Worm (Caenorhabditis elegans) whole organism, young adult: ENCODE data around the gene bud-31.

Experiments
- B0035.1 ChIP-seq: sonication (generic microtip); optimal IDR thresholded peaks from 2 replicates; lab custom pipeline; 2016; ENCODE audit warnings: missing genetic modification characterization, mild to moderate bottlenecking, missing compliant biosample characterization, missing genotype, missing genetic modification reagents
- B0336.3 ChIP-seq: fragments of 200-800 bp; sonication (Bioruptor generic); IDR thresholded peaks from 2 replicates; pipeline ENCODE4 v1.3.6; 2022; ENCODE audit warnings: missing genetic modification characterization, missing compliant biosample characterization
- C17E4.6 ChIP-seq: fragments of 200-800 bp; sonication (Bioruptor generic); IDR thresholded peaks from 2 replicates; pipeline ENCODE4 v1.3.6; 2022; ENCODE audit warnings: missing genetic modification reagents, missing genetic modification characterization, missing compliant biosample characterization
- D2030.7 ChIP-seq: fragments of 200-800 bp; sonication (Bioruptor generic); IDR thresholded peaks from 2 replicates; pipeline ENCODE4 v1.3.6; 2022; ENCODE audit warnings: missing genetic modification reagents, missing genetic modification characterization, missing compliant biosample characterization
- F10E7.11 ChIP-seq: sonication (generic microtip); optimal IDR thresholded peaks from 2 replicates; lab custom pipeline; 2017; ENCODE audit warnings: mild to moderate bottlenecking, missing genetic modification characterization, moderate library complexity, missing compliant biosample characterization
- F22D6.2 ChIP-seq: sonication (generic microtip); optimal IDR thresholded peaks from 2 replicates; lab custom pipeline; 2016; ENCODE audit warnings: mild to moderate bottlenecking, missing genetic modification characterization, missing compliant biosample characterization
- F33H1.4 ChIP-seq: fragments of 200-800 bp; sonication (Bioruptor generic); IDR thresholded peaks from 2 replicates; pipeline ENCODE4 v1.3.6; 2022; ENCODE audit warnings: missing genetic modification reagents, missing genetic modification characterization, missing compliant biosample characterization
- F39B2.1 ChIP-seq: fragments of 200-800 bp; sonication (Bioruptor generic); IDR thresholded peaks from 2 replicates; pipeline ENCODE4 v1.3.6; 2022; ENCODE audit warnings: missing genetic modification reagents, missing genetic modification characterization, missing compliant biosample characterization
- F57C9.4 ChIP-seq: sonication (generic microtip); optimal IDR thresholded peaks from 2 replicates; lab custom pipeline; 2017; ENCODE audit warnings: mild to moderate bottlenecking, missing genetic modification characterization, missing compliant biosample characterization
- K12H6.12 ChIP-seq: fragments of 200-800 bp; sonication (Bioruptor generic); optimal IDR thresholded peaks from 2 replicates; lab custom pipeline; 2018; ENCODE audit warnings: mild to moderate bottlenecking, missing genetic modification characterization, missing compliant biosample characterization
- Y79H2A.3 ChIP-seq: fragments of 200-800 bp; sonication (Bioruptor generic); conservative IDR thresholded peaks from 2 replicates; pipeline ENCODE4 v1.3.6; 2022; ENCODE audit warnings: missing genetic modification reagents, missing genetic modification characterization, missing compliant biosample characterization
- Y95B8A.8 ChIP-seq: fragments of 200-800 bp; sonication (Bioruptor generic); IDR thresholded peaks from 2 replicates; pipeline ENCODE4 v1.3.6; 2022; ENCODE audit warnings: missing genetic modification reagents, missing genetic modification characterization, missing compliant biosample characterization
- ZK185.1 ChIP-seq: sonication (generic microtip); optimal IDR thresholded peaks from 2 replicates; lab custom pipeline; 2016; ENCODE audit warnings: mild to moderate bottlenecking, missing genetic modification characterization, missing compliant biosample characterization; ENCODE audit not compliant: poor library complexity, severe bottlenecking
- ama-1 ChIP-seq, 3 experiments: fragments of 150-350 bp in 1 of 3; sonication (generic microtip) in 2 of 3; optimal IDR thresholded peaks; 2 replicates each; lab custom pipeline; 2014 to 2018; ENCODE audit warnings: missing biosample characterization in 2 of 3, missing genetic modification characterization in 2 of 3, missing genetic modification reagents in 2 of 3
- athp-1 ChIP-seq: sonication (generic microtip); optimal IDR thresholded peaks from 2 replicates; lab custom pipeline; 2017; ENCODE audit warnings: mild to moderate bottlenecking, missing genetic modification characterization, missing compliant biosample characterization
- bed-2 ChIP-seq: fragments of 200-800 bp; sonication (Bioruptor generic); IDR thresholded peaks from 2 replicates; pipeline ENCODE4 v1.3.6; 2022; ENCODE audit warnings: missing genetic modification reagents, missing genetic modification characterization, missing compliant biosample characterization
- ccch-3 ChIP-seq: fragments of 200-800 bp; sonication (Bioruptor generic); optimal IDR thresholded peaks from 2 replicates; lab custom pipeline; 2018; ENCODE audit warnings: mild to moderate bottlenecking, missing genetic modification characterization, missing compliant biosample characterization
- ceh-79 ChIP-seq: sonication (generic microtip); optimal IDR thresholded peaks from 2 replicates; lab custom pipeline; 2017; ENCODE audit warnings: mild to moderate bottlenecking, missing genetic modification characterization, missing compliant biosample characterization
- dpff-1 ChIP-seq: sonication (generic microtip); optimal IDR thresholded peaks from 2 replicates; lab custom pipeline; 2017; ENCODE audit warnings: mild to moderate bottlenecking, missing genetic modification characterization, missing compliant biosample characterization
- dpl-1 ChIP-seq: fragments of 150-350 bp; optimal IDR thresholded peaks from 2 replicates; lab custom pipeline; 2014; ENCODE audit warnings: missing biosample characterization, missing genetic modification reagents, missing genetic modification characterization
- efl-1 ChIP-seq: fragments of 150-350 bp; optimal IDR thresholded peaks from 2 replicates; lab custom pipeline; 2014; ENCODE audit warnings: missing biosample characterization, missing genetic modification reagents, missing genetic modification characterization
- hlh-26 ChIP-seq: fragments of 200-800 bp; sonication (Bioruptor generic); conservative IDR thresholded peaks from 2 replicates; pipeline ENCODE4 v1.3.6; 2022; ENCODE audit warnings: missing genetic modification reagents, missing genetic modification characterization, missing compliant biosample characterization
- hmg-1.2 ChIP-seq: fragments of 200-800 bp; sonication (Bioruptor generic); IDR thresholded peaks from 2 replicates; pipeline ENCODE4 v1.3.6; 2022; ENCODE audit warnings: missing genetic modification reagents, missing genetic modification characterization, missing compliant biosample characterization
- hrde-1 ChIP-seq: sonication (generic microtip); optimal IDR thresholded peaks from 2 replicates; lab custom pipeline; 2016; ENCODE audit warnings: missing genetic modification characterization, mild to moderate bottlenecking, missing compliant biosample characterization, moderate library complexity, missing genotype, missing genetic modification reagents, borderline replicate concordance
- lin-26 ChIP-seq: fragments of 200-800 bp; sonication (Bioruptor generic); IDR thresholded peaks from 2 replicates; pipeline ENCODE4 v1.3.6; 2022; ENCODE audit warnings: missing genetic modification reagents, missing genetic modification characterization, missing compliant biosample characterization
- lin-54 ChIP-seq: fragments of 200-800 bp; sonication (Bioruptor generic); optimal IDR thresholded peaks from 2 replicates; lab custom pipeline; 2018; ENCODE audit warnings: mild to moderate bottlenecking, missing genetic modification characterization, missing compliant biosample characterization
- lsy-27 ChIP-seq: sonication (generic microtip); optimal IDR thresholded peaks from 2 replicates; lab custom pipeline; 2017; ENCODE audit warnings: missing genetic modification characterization, mild to moderate bottlenecking, missing compliant biosample characterization, antibody characterized with exemption, missing genotype, borderline replicate concordance; ENCODE audit not compliant: insufficient read depth
- madf-6 ChIP-seq: fragments of 200-800 bp; sonication (Bioruptor generic); IDR thresholded peaks from 2 replicates; pipeline ENCODE4 v1.3.6; 2022; ENCODE audit warnings: missing genetic modification reagents, missing genetic modification characterization, missing compliant biosample characterization
- madf-8 ChIP-seq: fragments of 200-800 bp; sonication (Bioruptor generic); conservative IDR thresholded peaks from 2 replicates; pipeline ENCODE4 v1.3.6; 2022; ENCODE audit warnings: missing genetic modification reagents, missing genetic modification characterization, missing compliant biosample characterization
- mcd-1 ChIP-seq: fragments of 200-800 bp; sonication (Bioruptor generic); IDR thresholded peaks from 2 replicates; pipeline ENCODE4 v1.3.6; 2022; ENCODE audit warnings: missing genetic modification reagents, missing genetic modification characterization, missing compliant biosample characterization
- mxl-1 ChIP-seq: sonication (generic microtip); optimal IDR thresholded peaks from 2 replicates; lab custom pipeline; 2016; ENCODE audit warnings: missing genetic modification characterization, missing compliant biosample characterization
- nfyb-1 ChIP-seq: fragments of 200-800 bp; sonication (Bioruptor generic); IDR thresholded peaks from 2 replicates; pipeline ENCODE4 v1.3.6; 2022; ENCODE audit warnings: missing genetic modification reagents, missing genetic modification characterization, missing compliant biosample characterization
- nhr-80 ChIP-seq: sonication (generic microtip); optimal IDR thresholded peaks from 2 replicates; lab custom pipeline; 2016; ENCODE audit warnings: missing genetic modification characterization, missing compliant biosample characterization
- pbrm-1 ChIP-seq: fragments of 200-800 bp; sonication (Bioruptor generic); IDR thresholded peaks from 2 replicates; pipeline ENCODE4 v1.3.6; 2022; ENCODE audit warnings: missing genetic modification reagents, missing genetic modification characterization, missing compliant biosample characterization
- sdz-38 ChIP-seq: sonication (generic microtip); optimal IDR thresholded peaks from 2 replicates; lab custom pipeline; 2016; ENCODE audit warnings: missing genotype, missing genetic modification characterization, missing compliant biosample characterization
- snpc-1.1 ChIP-seq: sonication (generic microtip); optimal IDR thresholded peaks from 2 replicates; lab custom pipeline; 2017; ENCODE audit warnings: missing genetic modification characterization, mild to moderate bottlenecking, missing compliant biosample characterization, antibody characterized with exemption, moderate library complexity, missing genotype, missing genetic modification reagents; ENCODE audit not compliant: insufficient read depth
- somi-1 ChIP-seq: fragments of 200-800 bp; sonication (Bioruptor generic); optimal IDR thresholded peaks from 2 replicates; lab custom pipeline; 2018; ENCODE audit warnings: mild to moderate bottlenecking, missing genetic modification characterization, missing compliant biosample characterization
- sptf-2 ChIP-seq: fragments of 200-800 bp; sonication (Bioruptor generic); optimal IDR thresholded peaks from 2 replicates; lab custom pipeline; 2018; ENCODE audit warnings: mild to moderate bottlenecking, missing genetic modification characterization, missing compliant biosample characterization
- tlf-1 ChIP-seq: fragments of 200-800 bp; sonication (Bioruptor generic); optimal IDR thresholded peaks from 2 replicates; lab custom pipeline; 2018; ENCODE audit warnings: mild to moderate bottlenecking, missing genetic modification characterization, missing compliant biosample characterization
- unc-130 ChIP-seq: sonication (generic microtip); optimal IDR thresholded peaks from 2 replicates; lab custom pipeline; 2016; ENCODE audit warnings: missing genetic modification reagents, missing genetic modification characterization, missing compliant biosample characterization
- zim-3 ChIP-seq: sonication (generic microtip); optimal IDR thresholded peaks from 2 replicates; lab custom pipeline; 2017; ENCODE audit warnings: mild to moderate bottlenecking, missing genetic modification characterization, moderate library complexity, missing compliant biosample characterization
- ztf-18 ChIP-seq: sonication (generic microtip); optimal IDR thresholded peaks from 2 replicates; lab custom pipeline; 2016; ENCODE audit warnings: missing genotype, mild to moderate bottlenecking, missing genetic modification characterization, missing compliant biosample characterization
- ztf-22 ChIP-seq: fragments of 200-800 bp; sonication (Bioruptor generic); optimal IDR thresholded peaks from 2 replicates; lab custom pipeline; 2018; ENCODE audit warnings: mild to moderate bottlenecking, missing genetic modification characterization, moderate library complexity, missing compliant biosample characterization
- ztf-26 ChIP-seq: sonication (generic microtip); optimal IDR thresholded peaks from 2 replicates; lab custom pipeline; 2017; ENCODE audit warnings: missing genetic modification characterization, missing compliant biosample characterization
- ztf-28 ChIP-seq: fragments of 200-800 bp; sonication (Bioruptor generic); IDR thresholded peaks from 2 replicates; pipeline ENCODE4 v1.3.6; 2022; ENCODE audit warnings: missing genetic modification reagents, missing genetic modification characterization, missing compliant biosample characterization
- ztf-6 ChIP-seq: fragments of 200-800 bp; sonication (Bioruptor generic); IDR thresholded peaks from 2 replicates; pipeline ENCODE4 v1.3.6; 2022; ENCODE audit warnings: missing genetic modification reagents, missing genetic modification characterization, missing compliant biosample characterization

Gene bud-31

DNA sequence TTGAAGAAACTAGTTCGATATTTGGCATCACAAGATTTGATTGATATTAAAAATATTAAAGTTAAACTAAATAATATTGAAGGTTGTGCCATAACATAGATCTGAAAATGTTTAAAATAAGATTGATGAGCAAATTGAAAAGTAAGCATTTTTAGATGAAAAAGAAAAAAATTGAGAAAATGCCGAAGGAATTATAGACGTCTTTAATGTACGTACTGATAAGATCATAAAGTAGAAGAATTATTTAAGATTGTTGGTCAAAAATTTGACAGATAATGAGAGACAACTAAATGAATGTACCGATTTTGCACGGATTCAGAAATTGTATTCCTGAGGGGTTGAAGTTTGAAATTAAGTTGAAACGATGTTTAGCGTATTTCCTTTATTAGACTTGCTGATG lies 23.9 kb upstream of the bud-31 start, which contains the start of gene ncx-7:
Gene ncx-7, minus strand, starts transcription at position 101 of the 400 bp plus-strand sequence.
- TF ChIP-seq nhr-80 (tag; lab: Kevin White, UChicago): peak; percentile 33
- TF ChIP-seq F57C9.4 (tag; lab: Kevin White, UChicago): no peak
- TF ChIP-seq, all 124 proteins: peak for 1

DNA sequence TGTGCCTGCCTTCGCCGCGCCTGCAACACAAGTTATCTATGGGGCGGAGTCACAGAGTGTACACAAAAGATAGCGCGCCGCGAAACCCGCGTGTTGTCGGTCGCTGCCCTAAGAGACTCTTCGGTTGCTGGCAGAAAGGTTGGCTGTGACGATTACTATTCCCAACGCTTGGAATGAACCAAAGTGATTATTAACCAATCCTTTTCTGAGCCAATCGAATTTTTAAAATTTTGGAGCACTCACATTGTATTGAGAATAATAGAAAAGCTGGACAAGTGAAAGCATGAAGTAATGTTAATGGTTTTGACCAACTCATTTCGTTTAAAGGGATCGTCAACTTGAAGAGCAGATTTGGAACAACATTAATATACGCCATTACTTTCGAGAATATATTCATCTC lies 20.9 kb upstream of the bud-31 start:
- TF ChIP-seq snpc-1.1 (tag; lab: Kevin White, UChicago) (peak; percentile 99), unc-130 (GFP tag; lab: Kevin White, UChicago) (no peak), efl-1 (peak; percentile 9), ztf-26 (tag; lab: Kevin White, UChicago) (peak; percentile 46), ztf-22 (GFP tag; lab: Kevin White, UChicago) (no peak), dpff-1 (tag; lab: Kevin White, UChicago) (no peak), tlf-1 (GFP tag; lab: Kevin White, UChicago) (peak; percentile 38), zim-3 (tag; lab: Kevin White, UChicago) (peak; percentile 40), sdz-38 (tag; lab: Kevin White, UChicago) (no peak), ZK185.1 (tag; lab: Kevin White, UChicago) (peak; percentile 72), B0035.1 (tag; lab: Kevin White, UChicago) (no peak), C17E4.6 (GFP tag; lab: Robert Waterston, UW) (peak; percentile 55; the same call in 1 of the 2 replicates), F22D6.2 (no peak), F10E7.11 (tag; lab: Kevin White, UChicago) (peak; percentile 17), dpl-1 (GFP tag; lab: Kevin White, UChicago) (no peak), F57C9.4 (tag; lab: Kevin White, UChicago) (peak; percentile 34), madf-8 (GFP tag; lab: Robert Waterston, UW) (peak; percentile 37; the same call in 1 of the 2 replicates), Y79H2A.3 (GFP tag; lab: Robert Waterston, UW) (0 out of 2 replicates have a peak, but pooled peaks have one; percentile 26), pbrm-1 (GFP tag; lab: Robert Waterston, UW) (peak; percentile 95), ztf-28 (GFP tag; lab: Robert Waterston, UW) (no peak), mxl-1 (tag; lab: Kevin White, UChicago) (no peak), ceh-79 (tag; lab: Kevin White, UChicago) (peak; percentile 27), F39B2.1 (GFP tag; lab: Robert Waterston, UW) (0 out of 2 replicates have a peak, but pooled peaks have one; percentile 55), hmg-1.2 (peak; percentile 98), D2030.7 (GFP tag; lab: Robert Waterston, UW) (peak; percentile 87), ztf-6 (GFP tag; lab: Robert Waterston, UW) (no peak), F33H1.4 (GFP tag; lab: Robert Waterston, UW) (peak; percentile 64), lsy-27 (tag; lab: Kevin White, UChicago) (peak; percentile 17), nfyb-1 (GFP tag; lab: Robert Waterston, UW) (no peak; the same call in 1 of the 2 replicates), madf-6 (peak; percentile 92), Y95B8A.8 (GFP tag; lab: Robert Waterston, UW) (peak; percentile 62; the same call in 1 of the 2 replicates), athp-1 (no peak), ccch-3 (GFP tag; lab: Kevin White, UChicago) (no peak), B0336.3 (GFP tag; lab: Robert Waterston, UW) (peak; percentile 87), somi-1 (GFP tag; lab: Kevin White, UChicago) (no peak), mcd-1 (GFP tag; lab: Robert Waterston, UW) (peak; percentile 76), ama-1 (optimal IDR thresholded peaks at IDR 0.05; lab: Kevin White, UChicago) (peak; percentile 95), ama-1 (GFP tag; optimal IDR thresholded peaks at IDR 0.05; lab: Kevin White, UChicago) (no peak), sptf-2 (no peak), lin-26 (GFP tag; lab: Robert Waterston, UW) (no peak), hlh-26 (GFP tag; lab: Robert Waterston, UW) (no peak), K12H6.12 (no peak), hrde-1 (tag; lab: Kevin White, UChicago) (peak; percentile 23), ztf-18 (tag; lab: Kevin White, UChicago) (peak; percentile 14), bed-2 (GFP tag; lab: Robert Waterston, UW) (no peak), lin-54 (GFP tag; lab: Kevin White, UChicago) (peak; percentile 65)
